Fruit fly (Drosophila melanogaster) whole organism, pupa: Measurements from ENCODE around the gene CG18746.

Experiments used
- CG10348 ChIP-seq: fragments of 200-800 bp; sonication (Bioruptor generic); IDR thresholded peaks from 2 replicates; pipeline ENCODE4 v1.3.6; 2022; ENCODE audit warnings: missing biosample characterization, missing genetic modification characterization
- CG12605 ChIP-seq: fragments of 200-800 bp; sonication (Bioruptor generic); IDR thresholded peaks from 2 replicates; pipeline ENCODE4 v1.3.6; 2022; ENCODE audit warnings: missing biosample characterization, missing genetic modification characterization
- CG13204 ChIP-seq: fragments of 200-800 bp; sonication (Bioruptor generic); optimal IDR thresholded peaks from 2 replicates; lab custom pipeline; 2018; ENCODE audit warnings: missing biosample characterization, mild to moderate bottlenecking, missing genetic modification characterization, moderate library complexity
- CG14655 ChIP-seq: fragments of 200-800 bp; sonication (Bioruptor generic); optimal IDR thresholded peaks from 3 replicates; lab custom pipeline; 2017; ENCODE audit warnings: mild to moderate bottlenecking, missing biosample characterization, missing genetic modification reagents, missing genetic modification characterization
- CG15710 ChIP-seq: fragments of 200-800 bp; sonication (Bioruptor generic); optimal IDR thresholded peaks from 2 replicates; lab custom pipeline; 2018; ENCODE audit warnings: missing biosample characterization, mild to moderate bottlenecking, missing genetic modification characterization, moderate library complexity
- CG17806 ChIP-seq: fragments of 200-800 bp; sonication (Bioruptor generic); optimal IDR thresholded peaks from 2 replicates; lab custom pipeline; 2018; ENCODE audit warnings: missing biosample characterization, mild to moderate bottlenecking, missing genetic modification characterization, moderate library complexity
- CG32121 ChIP-seq: fragments of 200-800 bp; sonication (Bioruptor generic); IDR thresholded peaks from 2 replicates; pipeline ENCODE4 v1.3.6; 2022; ENCODE audit warnings: missing biosample characterization, missing genetic modification characterization
- CG34367 ChIP-seq: fragments of 200-800 bp; sonication (Bioruptor generic); optimal IDR thresholded peaks from 2 replicates; lab custom pipeline; 2018; ENCODE audit warnings: missing biosample characterization, mild to moderate bottlenecking, missing genetic modification characterization
- CG4496 ChIP-seq: fragments of 200-800 bp; sonication (Bioruptor generic); IDR thresholded peaks from 3 replicates; pipeline ENCODE4 v1.3.6; 2022; ENCODE audit warnings: missing biosample characterization, missing genetic modification characterization
- CG8159 ChIP-seq: fragments of 200-800 bp; sonication (Bioruptor generic); optimal IDR thresholded peaks from 3 replicates; lab custom pipeline; 2018; ENCODE audit warnings: missing biosample characterization, mild to moderate bottlenecking, missing genetic modification characterization, moderate library complexity
- CG8301 ChIP-seq: fragments of 200-800 bp; sonication (Bioruptor generic); optimal IDR thresholded peaks from 2 replicates; lab custom pipeline; 2018; ENCODE audit warnings: missing biosample characterization, mild to moderate bottlenecking, missing genetic modification characterization
- CG9948 ChIP-seq: fragments of 200-800 bp; sonication (Bioruptor generic); optimal IDR thresholded peaks from 2 replicates; lab custom pipeline; 2018; ENCODE audit warnings: missing biosample characterization, mild to moderate bottlenecking, missing genetic modification characterization, moderate library complexity
- D1 ChIP-seq: fragments of 200-800 bp; sonication (Bioruptor generic); optimal IDR thresholded peaks from 2 replicates; lab custom pipeline; 2018; ENCODE audit warnings: missing biosample characterization, mild to moderate bottlenecking, missing genetic modification characterization, moderate library complexity
- EcR ChIP-seq: fragments of 200-800 bp; sonication (Bioruptor generic); optimal IDR thresholded peaks from 3 replicates; lab custom pipeline; 2019; ENCODE audit warnings: missing biosample characterization, missing genetic modification characterization, mild to moderate bottlenecking, moderate library complexity, missing genetic modification reagents
- Ets98B ChIP-seq: fragments of 200-800 bp; sonication (Bioruptor generic); IDR thresholded peaks from 2 replicates; pipeline ENCODE4 v1.3.6; 2022; ENCODE audit warnings: missing biosample characterization, missing genetic modification characterization
- Pif1A ChIP-seq: fragments of 200-800 bp; sonication (Bioruptor generic); optimal IDR thresholded peaks from 3 replicates; lab custom pipeline; 2016; ENCODE audit warnings: missing biosample characterization, missing genetic modification characterization
- Pif1B ChIP-seq: fragments of 200-800 bp; sonication (Bioruptor generic); optimal IDR thresholded peaks from 3 replicates; lab custom pipeline; 2016; ENCODE audit warnings: missing biosample characterization, missing genetic modification characterization
- Snoo ChIP-seq: fragments of 200-800 bp; sonication (Bioruptor generic); optimal IDR thresholded peaks from 3 replicates; lab custom pipeline; 2017; ENCODE audit warnings: missing biosample characterization, mild to moderate bottlenecking, missing genetic modification characterization, inconsistent platforms
- fd96Ca ChIP-seq: fragments of 200-800 bp; sonication (Bioruptor generic); IDR thresholded peaks from 3 replicates; pipeline ENCODE4 v1.3.6; 2022; ENCODE audit warnings: missing biosample characterization, missing genetic modification characterization
- gl ChIP-seq: fragments of 200-800 bp; sonication (Bioruptor generic); optimal IDR thresholded peaks from 2 replicates; lab custom pipeline; 2018; ENCODE audit warnings: missing biosample characterization, mild to moderate bottlenecking, missing genetic modification characterization
- rn ChIP-seq: fragments of 200-800 bp; sonication (Bioruptor generic); IDR thresholded peaks from 2 replicates; pipeline ENCODE4 v1.3.6; 2022; ENCODE audit warnings: missing biosample characterization, missing genetic modification characterization

CG18746 gene

DNA sequence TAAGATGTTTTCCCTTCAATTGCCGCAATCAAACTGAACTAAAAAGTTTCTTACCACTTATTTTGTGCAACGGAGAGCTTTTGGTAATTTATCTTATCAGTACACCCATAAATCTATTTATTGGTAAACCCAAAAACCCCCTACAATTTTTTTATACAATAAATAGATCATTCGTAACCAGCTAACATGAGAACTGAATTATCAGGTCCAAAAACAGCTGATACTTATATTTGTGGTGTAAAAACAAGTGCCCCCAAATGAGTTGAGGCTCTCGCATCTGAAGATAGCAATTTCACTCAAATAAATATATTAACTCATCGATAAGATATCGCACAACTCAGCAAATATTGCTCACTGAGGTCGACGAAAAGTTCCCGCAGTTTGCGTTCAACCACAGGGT is 2.1 kb downstream of the CG18746 start, which contains the start of gene CG18748:
TSS of gene CG18748 (minus strand) at position 25 of the 400 bp plus-strand sequence.
- TF ChIP-seq CG10348 (GFP tag; lab: Robert Waterston, UW) (no peak), D1 (tag; lab: Kevin White, UChicago) (no peak), rn (no peak), Snoo (tag; lab: Kevin White, UChicago) (no peak), CG34367 (no peak), CG13204 (no peak)
- TF ChIP-seq, all 21 proteins: peak for 0

DNA sequence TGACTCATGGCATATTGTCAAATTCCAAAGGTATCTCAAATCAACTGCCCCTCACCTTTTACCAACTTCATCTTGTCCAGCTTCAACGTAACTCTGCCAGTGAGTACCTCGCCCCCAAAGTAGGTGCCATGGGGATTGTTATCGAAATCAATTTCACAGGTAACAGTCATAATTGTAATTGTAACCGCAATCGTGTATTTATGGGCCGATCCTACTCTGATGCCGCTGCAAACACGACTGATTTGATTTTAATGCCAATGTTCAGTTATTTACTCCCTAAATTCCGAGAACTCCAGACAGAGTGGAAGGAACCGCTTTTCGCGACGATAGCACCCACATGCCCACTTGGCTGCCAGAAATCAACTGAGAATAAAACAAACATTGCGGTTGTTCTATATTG is 4.2 kb downstream of the CG18746 start, which contains the start of gene CG18745:
TSS of gene CG18745 (minus strand) at position 336 of the 400 bp plus-strand sequence.
- no peak for TF ChIP-seq gl
- TF ChIP-seq CG17806 (tag; lab: Kevin White, UChicago): no peak
- no peak for TF ChIP-seq CG13204
- no peak for TF ChIP-seq EcR (GFP tag; lab: Kevin White, UChicago)
- no peak for TF ChIP-seq CG8301 (tag; lab: Kevin White, UChicago)
- no peak for TF ChIP-seq CG8159 (tag; lab: Kevin White, UChicago)
- no peak for TF ChIP-seq D1 (tag; lab: Kevin White, UChicago)
- TF ChIP-seq CG10348 (GFP tag; lab: Robert Waterston, UW): no peak
- TF ChIP-seq CG15710 (tag; lab: Kevin White, UChicago): no peak
- no peak for TF ChIP-seq CG34367
- no peak for TF ChIP-seq CG14655 (GFP tag; lab: Kevin White, UChicago)
- TF ChIP-seq CG4496 (GFP tag; lab: Robert Waterston, UW): no peak
- no peak for TF ChIP-seq Pif1B
- TF ChIP-seq Pif1A: no peak

DNA sequence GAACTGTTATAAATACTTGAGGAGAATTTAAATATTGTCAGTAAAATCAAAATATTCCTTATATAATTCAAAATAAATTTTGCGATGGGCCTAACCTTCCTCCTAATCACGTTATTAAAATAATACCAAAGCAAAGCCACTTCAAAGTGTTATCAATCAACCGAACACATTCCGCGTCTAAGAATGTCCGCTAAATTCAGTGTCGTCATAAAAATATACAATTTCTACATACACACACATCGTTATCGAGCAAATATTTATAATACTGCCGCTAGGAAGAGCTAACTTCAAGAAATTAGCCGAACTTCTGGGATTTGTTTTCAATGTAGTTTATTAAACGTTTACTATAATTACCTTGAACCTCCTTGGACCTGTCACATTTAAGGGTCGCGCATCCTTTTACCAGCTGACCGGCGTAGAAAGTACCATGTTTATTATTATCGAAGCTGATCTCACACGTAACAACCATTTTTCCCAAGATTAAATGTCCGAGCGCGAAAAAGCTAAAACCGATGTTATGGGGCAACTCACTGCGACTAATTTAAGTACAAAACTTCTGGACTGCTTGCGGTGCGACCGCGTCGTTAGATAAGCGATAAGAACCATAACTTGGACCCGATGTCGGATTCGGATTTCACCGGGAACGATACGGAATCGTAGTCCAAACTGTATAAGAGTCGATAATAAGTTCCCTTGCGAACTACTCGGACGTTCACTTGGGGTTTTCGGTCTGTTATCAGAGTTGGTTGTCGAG is 6.9 kb downstream of the CG18746 start, which contains the start of gene CG18747:
TSS of gene CG18747 (minus strand) at position 514 of the 754 bp plus-strand sequence.
- no peak for TF ChIP-seq D1 (tag; lab: Kevin White, UChicago)
- TF ChIP-seq Pif1A: no peak
- TF ChIP-seq CG12605 (GFP tag; lab: Robert Waterston, UW): no peak
- TF ChIP-seq fd96Ca (GFP tag; lab: Robert Waterston, UW): no peak
- no peak for TF ChIP-seq CG8301 (tag; lab: Kevin White, UChicago)
- no peak for TF ChIP-seq Pif1B
- no peak for TF ChIP-seq Ets98B (GFP tag; lab: Robert Waterston, UW)

DNA sequence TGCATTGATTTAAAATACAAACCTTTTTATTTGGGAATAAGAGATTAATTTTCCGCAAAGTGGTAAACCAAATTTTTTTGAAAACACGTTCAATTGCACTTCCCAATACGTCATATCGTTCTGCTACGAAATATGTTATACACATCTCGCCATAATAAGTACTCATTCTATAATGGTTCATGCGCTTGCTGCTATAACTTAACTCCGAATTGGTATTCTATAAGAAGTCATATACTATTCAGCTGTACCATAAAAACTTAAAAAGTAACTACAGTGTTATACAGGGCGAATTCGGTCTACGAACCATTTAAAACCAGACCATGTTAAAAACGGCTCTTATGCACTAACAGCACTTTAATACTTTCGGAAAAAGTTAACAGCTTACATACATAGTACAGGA is 10.4 kb downstream of the CG18746 start:
- TF ChIP-seq D1 (tag; lab: Kevin White, UChicago) (peak; percentile 0), CG10348 (GFP tag; lab: Robert Waterston, UW) (no peak), CG14655 (GFP tag; lab: Kevin White, UChicago) (peak; percentile 48), CG8159 (tag; lab: Kevin White, UChicago) (peak; percentile 6), CG34367 (peak; percentile 34), Ets98B (GFP tag; lab: Robert Waterston, UW) (peak; percentile 69; the same call in 1 of the 2 replicates), CG4496 (GFP tag; lab: Robert Waterston, UW) (peak; percentile 79), CG17806 (tag; lab: Kevin White, UChicago) (no peak)

DNA sequence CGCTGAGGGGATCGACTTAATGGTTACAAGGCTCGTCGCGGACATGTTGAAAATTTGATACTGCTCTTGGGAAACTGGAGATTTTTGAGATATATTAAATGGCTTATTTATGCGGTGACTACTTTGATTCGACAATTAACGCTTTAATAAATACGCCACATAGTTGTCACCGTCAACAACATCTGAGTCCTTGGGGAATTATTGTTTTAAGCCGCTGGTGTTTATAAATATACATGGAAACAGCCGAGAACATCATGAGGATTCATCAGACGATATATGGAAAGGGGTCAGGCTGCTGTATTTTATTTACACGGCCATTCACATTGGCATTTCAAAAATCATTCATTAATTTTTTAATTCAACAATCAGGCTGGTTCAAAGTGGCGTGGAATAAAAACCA is 18.3 kb downstream of the CG18746 start, which contains the start of gene CG11286:
TSS of gene CG11286 (minus strand) at position 101 of the 400 bp plus-strand sequence.
- no peak for TF ChIP-seq CG17806 (tag; lab: Kevin White, UChicago)
- TF ChIP-seq Snoo (tag; lab: Kevin White, UChicago): no peak
- TF ChIP-seq Pif1A: no peak
- no peak for TF ChIP-seq CG32121 (GFP tag; lab: Robert Waterston, UW)
- no peak for TF ChIP-seq CG13204
- TF ChIP-seq CG8159 (tag; lab: Kevin White, UChicago): no peak
- TF ChIP-seq fd96Ca (GFP tag; lab: Robert Waterston, UW): no peak
- TF ChIP-seq CG4496 (GFP tag; lab: Robert Waterston, UW): no peak
- no peak for TF ChIP-seq EcR (GFP tag; lab: Kevin White, UChicago)

DNA sequence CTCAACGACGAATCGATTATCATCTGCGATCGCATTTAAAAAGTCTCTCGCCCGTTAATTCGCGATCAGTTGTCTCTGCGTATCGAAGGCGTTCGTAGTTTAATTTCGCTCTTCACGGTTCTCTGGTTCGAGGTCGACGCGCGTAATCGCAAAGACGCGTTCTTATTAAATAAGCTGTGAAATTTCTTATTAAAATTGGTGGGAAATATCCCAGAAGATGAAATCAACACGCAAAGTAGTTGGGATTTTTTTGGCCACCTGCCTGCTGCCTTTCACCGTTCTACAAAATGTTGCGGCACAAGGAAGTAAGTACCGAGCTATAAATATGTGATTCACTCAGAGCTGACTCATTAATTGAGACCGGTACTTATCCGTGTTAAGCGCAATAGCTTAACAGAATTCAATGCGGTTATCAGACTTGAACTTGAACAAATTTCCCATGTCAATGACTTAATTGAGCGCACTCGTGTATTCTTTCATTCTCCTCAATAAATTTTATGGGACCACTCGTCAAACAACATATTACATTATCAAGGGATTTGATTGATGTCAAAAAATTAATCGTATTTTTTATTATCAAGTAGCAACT is 28.9 kb downstream of the CG18746 start:
- TF ChIP-seq CG12605 (GFP tag; lab: Robert Waterston, UW) (no peak), CG17806 (tag; lab: Kevin White, UChicago) (no peak), Pif1A (no peak), D1 (tag; lab: Kevin White, UChicago) (no peak), CG14655 (GFP tag; lab: Kevin White, UChicago) (no peak), CG4496 (GFP tag; lab: Robert Waterston, UW) (0 out of 3 replicates have a peak, but pooled peaks have one; percentile 29)

DNA sequence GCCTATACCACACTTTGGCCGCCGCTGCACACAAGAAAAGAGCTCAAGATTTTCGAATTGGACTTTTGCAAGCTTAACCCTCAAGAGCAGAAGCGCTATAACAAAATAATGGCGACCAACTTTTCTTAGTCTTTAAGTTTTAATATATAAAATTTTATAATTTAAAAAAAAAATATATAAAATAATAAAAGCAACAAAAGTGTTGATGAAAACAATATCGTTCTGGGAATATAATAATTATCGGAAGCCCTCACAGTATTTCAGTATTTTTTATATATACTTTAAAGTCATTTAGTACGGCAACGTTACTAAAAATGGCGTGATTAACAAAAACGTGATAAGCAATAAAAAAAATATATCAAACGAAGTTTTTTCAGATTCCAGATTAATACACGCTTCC is 30.5 kb downstream of the CG18746 start, which contains the start of gene Sp7:
TSS of gene Sp7 (plus strand) at position 301 of the 400 bp plus-strand sequence.
- TF ChIP-seq Snoo (tag; lab: Kevin White, UChicago) (no peak), CG32121 (GFP tag; lab: Robert Waterston, UW) (no peak), gl (no peak), CG17806 (tag; lab: Kevin White, UChicago) (no peak), Ets98B (GFP tag; lab: Robert Waterston, UW) (no peak), rn (no peak), CG9948 (tag; lab: Kevin White, UChicago) (no peak), CG4496 (GFP tag; lab: Robert Waterston, UW) (no peak), CG13204 (no peak), CG34367 (no peak), Pif1A (no peak)
